Worm (Caenorhabditis elegans) whole organism, mixed stage, embryonic: Measurements from ENCODE around the gene clec-48.

Experiments
- M03D4.4 ChIP-seq: sonication (generic microtip); optimal IDR thresholded peaks from 2 replicates; lab custom pipeline; 2017; ENCODE audit warnings: mild to moderate bottlenecking, missing genetic modification characterization, missing compliant biosample characterization
- bed-3 ChIP-seq: fragments of 200-800 bp; sonication (Bioruptor generic); optimal IDR thresholded peaks from 3 replicates; lab custom pipeline; 2018; ENCODE audit warnings: mild to moderate bottlenecking, missing genetic modification characterization, moderate library complexity, missing compliant biosample characterization
- blmp-1 ChIP-seq: fragments of 150-350 bp; optimal IDR thresholded peaks from 2 replicates; lab custom pipeline; 2014; ENCODE audit warnings: missing biosample characterization, missing genetic modification characterization
- ceh-39 ChIP-seq: fragments of 150-350 bp; optimal IDR thresholded peaks from 2 replicates; lab custom pipeline; 2014; ENCODE audit warnings: missing biosample characterization, missing genetic modification characterization
- ceh-43 ChIP-seq: fragments of 200-800 bp; sonication (Bioruptor generic); optimal IDR thresholded peaks from 2 replicates; lab custom pipeline; 2018; ENCODE audit warnings: mild to moderate bottlenecking, missing genetic modification characterization, moderate library complexity, missing compliant biosample characterization
- ceh-83 ChIP-seq: fragments of 200-800 bp; sonication (Bioruptor generic); optimal IDR thresholded peaks from 2 replicates; lab custom pipeline; 2018; ENCODE audit warnings: mild to moderate bottlenecking, missing genetic modification characterization, missing compliant biosample characterization
- cnd-1 ChIP-seq: fragments of 200-800 bp; sonication (Bioruptor generic); optimal IDR thresholded peaks from 2 replicates; lab custom pipeline; 2018; ENCODE audit warnings: mild to moderate bottlenecking, missing genetic modification characterization, missing compliant biosample characterization
- drap-1 ChIP-seq: fragments of 200-800 bp; sonication (Bioruptor generic); optimal IDR thresholded peaks from 3 replicates; lab custom pipeline; 2018; ENCODE audit warnings: mild to moderate bottlenecking, missing genetic modification characterization, missing compliant biosample characterization
- elt-1 ChIP-seq: sonication (generic microtip); optimal IDR thresholded peaks from 2 replicates; lab custom pipeline; 2017; ENCODE audit warnings: missing genetic modification characterization, mild to moderate bottlenecking, missing compliant biosample characterization, antibody characterized with exemption, moderate library complexity, borderline replicate concordance; ENCODE audit not compliant: insufficient read depth
- elt-3 ChIP-seq: fragments of 150-350 bp; optimal IDR thresholded peaks from 2 replicates; lab custom pipeline; 2014; ENCODE audit warnings: missing biosample characterization, missing genetic modification characterization
- flh-1 ChIP-seq: fragments of 200-800 bp; sonication (Bioruptor generic); optimal IDR thresholded peaks from 2 replicates; lab custom pipeline; 2018; ENCODE audit warnings: mild to moderate bottlenecking, missing genetic modification characterization, moderate library complexity, missing compliant biosample characterization
- ham-2 ChIP-seq: fragments of 200-800 bp; sonication (Bioruptor generic); optimal IDR thresholded peaks from 2 replicates; lab custom pipeline; 2018; ENCODE audit warnings: mild to moderate bottlenecking, missing genetic modification characterization, missing compliant biosample characterization
- hlh-1 ChIP-seq: fragments of 150-350 bp; optimal IDR thresholded peaks from 2 replicates; lab custom pipeline; 2014; ENCODE audit warnings: missing biosample characterization, missing genetic modification reagents, missing genetic modification characterization
- lin-13 ChIP-seq: fragments of 150-350 bp; optimal IDR thresholded peaks from 2 replicates; lab custom pipeline; 2014; ENCODE audit warnings: missing biosample characterization, missing genetic modification characterization
- lin-32 ChIP-seq: fragments of 200-800 bp; sonication (Bioruptor generic); optimal IDR thresholded peaks from 2 replicates; lab custom pipeline; 2018; ENCODE audit warnings: mild to moderate bottlenecking, missing genetic modification characterization, missing compliant biosample characterization
- lsy-2 ChIP-seq: fragments of 150-350 bp; optimal IDR thresholded peaks from 2 replicates; lab custom pipeline; 2014; ENCODE audit warnings: missing biosample characterization, missing genetic modification characterization
- mab-5 ChIP-seq: fragments of 150-350 bp; optimal IDR thresholded peaks from 2 replicates; lab custom pipeline; 2014; ENCODE audit warnings: missing biosample characterization, missing genetic modification characterization
- mep-1 ChIP-seq: fragments of 150-350 bp; optimal IDR thresholded peaks from 2 replicates; lab custom pipeline; 2017; ENCODE audit warnings: missing biosample characterization, missing genetic modification reagents, missing genetic modification characterization, inconsistent platforms
- mls-2 ChIP-seq: sonication (generic microtip); optimal IDR thresholded peaks from 2 replicates; lab custom pipeline; 2016; ENCODE audit warnings: mild to moderate bottlenecking, missing genetic modification characterization, moderate library complexity, missing compliant biosample characterization
- nhr-237 ChIP-seq: fragments of 150-350 bp; optimal IDR thresholded peaks from 2 replicates; lab custom pipeline; 2014; ENCODE audit warnings: missing biosample characterization, missing genetic modification characterization
- nhr-28 ChIP-seq: fragments of 150-350 bp; optimal IDR thresholded peaks from 2 replicates; lab custom pipeline; 2014; ENCODE audit warnings: missing biosample characterization, missing genetic modification characterization
- nhr-76 ChIP-seq: sonication (generic microtip); optimal IDR thresholded peaks from 2 replicates; lab custom pipeline; 2017; ENCODE audit warnings: missing biosample characterization, missing genetic modification characterization
- pha-4 ChIP-seq: fragments of 150-350 bp; optimal IDR thresholded peaks from 2 replicates; lab custom pipeline; 2018; ENCODE audit warnings: missing biosample characterization, missing genetic modification reagents, missing genetic modification characterization
- sem-2 ChIP-seq: fragments of 200-800 bp; sonication (Bioruptor generic); optimal IDR thresholded peaks from 2 replicates; lab custom pipeline; 2018; ENCODE audit warnings: mild to moderate bottlenecking, missing genetic modification characterization, missing compliant biosample characterization
- snpc-4 ChIP-seq: fragments of 150-350 bp; optimal IDR thresholded peaks from 2 replicates; lab custom pipeline; 2014; ENCODE audit warnings: missing biosample characterization, missing genetic modification characterization
- sptf-1 ChIP-seq: sonication (generic microtip); optimal IDR thresholded peaks from 2 replicates; lab custom pipeline; 2017; ENCODE audit warnings: mild to moderate bottlenecking, missing genetic modification characterization, moderate library complexity, missing compliant biosample characterization
- tbx-8 ChIP-seq: fragments of 200-800 bp; sonication (Bioruptor generic); optimal IDR thresholded peaks from 2 replicates; lab custom pipeline; 2018; ENCODE audit warnings: mild to moderate bottlenecking, missing genetic modification characterization, moderate library complexity, missing compliant biosample characterization
- unc-120 ChIP-seq: sonication (generic microtip); optimal IDR thresholded peaks from 2 replicates; lab custom pipeline; 2017; ENCODE audit warnings: missing genetic modification characterization, missing compliant biosample characterization; ENCODE audit not compliant: poor library complexity, severe bottlenecking
- unc-39 ChIP-seq: fragments of 150-350 bp; optimal IDR thresholded peaks from 2 replicates; lab custom pipeline; 2014; ENCODE audit warnings: missing biosample characterization, missing genetic modification characterization
- unc-62 ChIP-seq: fragments of 150-350 bp; optimal IDR thresholded peaks from 2 replicates; lab custom pipeline; 2014; ENCODE audit warnings: missing biosample characterization, missing genetic modification reagents, missing genetic modification characterization
- zip-8 ChIP-seq: fragments of 150-350 bp; optimal IDR thresholded peaks from 2 replicates; lab custom pipeline; 2014; ENCODE audit warnings: missing biosample characterization, missing genetic modification characterization
- ztf-11 ChIP-seq: fragments of 150-350 bp; optimal IDR thresholded peaks from 2 replicates; lab custom pipeline; 2014; ENCODE audit warnings: missing biosample characterization, missing genetic modification characterization

clec-48 gene

ce11 chrV:18133177-18133576 is 24.6 kb upstream of the clec-48 start, which contains the start of gene Y37H2A.18:
Gene Y37H2A.18, minus strand, starts transcription at chrV:18133277.
- TF ChIP-seq bed-3 (GFP tag; lab: Kevin White, UChicago) (no peak), ceh-83 (GFP tag; lab: Kevin White, UChicago) (no peak), elt-1 (tag; lab: Kevin White, UChicago) (no peak), M03D4.4 (tag; lab: Kevin White, UChicago) (no peak)

- TF ChIP-seq hlh-1 (tag; lab: Kevin White, UChicago) (no peak), flh-1 (GFP tag; lab: Kevin White, UChicago) (no peak)
- TF ChIP-seq, all 35 proteins: peak for 0
Measured at ce11 chrV:18134378-18134777, 23.4 kb upstream of the clec-48 start, which contains the start of gene Y37H2A.7. Gene Y37H2A.7, minus strand, starts transcription at chrV:18134478.

ce11 chrV:18137679-18138078 is 20.1 kb upstream of the clec-48 start:
- no peak for TF ChIP-seq lin-32 (GFP tag; lab: Kevin White, UChicago)
- TF ChIP-seq hlh-1 (tag; lab: Kevin White, UChicago), result no peak
- TF ChIP-seq blmp-1, result no peak
- no peak for TF ChIP-seq unc-120 (tag; lab: Kevin White, UChicago)
- no peak for TF ChIP-seq flh-1 (GFP tag; lab: Kevin White, UChicago)
- no peak for TF ChIP-seq ceh-39 (tag; lab: Kevin White, UChicago)
- TF ChIP-seq elt-3 (tag; lab: Kevin White, UChicago), result no peak
- TF ChIP-seq unc-39, result no peak
- no peak for TF ChIP-seq bed-3 (GFP tag; lab: Kevin White, UChicago)
- TF ChIP-seq elt-1 (tag; lab: Kevin White, UChicago), result no peak
- no peak for TF ChIP-seq ham-2
- TF ChIP-seq sptf-1, result no peak
- TF ChIP-seq unc-62 (GFP tag; lab: Kevin White, UChicago), result no peak
- TF ChIP-seq, all 35 proteins: peak for 0

- TF ChIP-seq ham-2 (no peak), bed-3 (GFP tag; lab: Kevin White, UChicago) (no peak), sem-2 (GFP tag; lab: Kevin White, UChicago) (no peak), flh-1 (GFP tag; lab: Kevin White, UChicago) (no peak), zip-8 (tag; lab: Kevin White, UChicago) (no peak), mab-5 (tag; lab: Kevin White, UChicago) (no peak), ztf-11 (tag; lab: Kevin White, UChicago) (no peak), lsy-2 (tag; lab: Kevin White, UChicago) (no peak), drap-1 (no peak), unc-120 (tag; lab: Kevin White, UChicago) (no peak), sptf-1 (no peak), mls-2 (tag; lab: Kevin White, UChicago) (no peak), elt-3 (tag; lab: Kevin White, UChicago) (no peak), unc-39 (no peak), ceh-43 (GFP tag; lab: Kevin White, UChicago) (no peak), mep-1 (no peak), elt-1 (tag; lab: Kevin White, UChicago) (no peak), tbx-8 (GFP tag; lab: Kevin White, UChicago) (no peak), nhr-28 (tag; lab: Kevin White, UChicago) (no peak), lin-13 (tag; lab: Kevin White, UChicago) (no peak)
Measured at ce11 chrV:18138695-18139094, 19.1 kb upstream of the clec-48 start, which contains the start of gene Y37H2A.10. Gene Y37H2A.10, plus strand, starts transcription at chrV:18138995.

ce11 chrV:18141161-18141560 is 16.7 kb upstream of the clec-48 start, which contains the start of gene Y37H2A.11:
Gene Y37H2A.11, plus strand, starts transcription at chrV:18141461.
- TF ChIP-seq zip-8 (tag; lab: Kevin White, UChicago) (no peak), drap-1 (no peak), ceh-39 (tag; lab: Kevin White, UChicago) (no peak)

ce11 chrV:18142549-18142948 is 15.3 kb upstream of the clec-48 start, which contains the start of gene Y37H2A.13:
Gene Y37H2A.13, plus strand, starts transcription at chrV:18142849.
- no peak for TF ChIP-seq sem-2 (GFP tag; lab: Kevin White, UChicago)
- no peak for TF ChIP-seq nhr-237
- TF ChIP-seq mep-1, result no peak
- TF ChIP-seq sptf-1, result no peak
- no peak for TF ChIP-seq bed-3 (GFP tag; lab: Kevin White, UChicago)
- no peak for TF ChIP-seq ceh-43 (GFP tag; lab: Kevin White, UChicago)
- no peak for TF ChIP-seq snpc-4
- no peak for TF ChIP-seq flh-1 (GFP tag; lab: Kevin White, UChicago)
- no peak for TF ChIP-seq lin-32 (GFP tag; lab: Kevin White, UChicago)
- TF ChIP-seq tbx-8 (GFP tag; lab: Kevin White, UChicago), result no peak
- TF ChIP-seq ham-2, result no peak
- TF ChIP-seq unc-39, result no peak
- TF ChIP-seq nhr-76 (tag; lab: Kevin White, UChicago), result no peak
- no peak for TF ChIP-seq M03D4.4 (tag; lab: Kevin White, UChicago)
- TF ChIP-seq pha-4 (tag; lab: Kevin White, UChicago), result no peak
- no peak for TF ChIP-seq cnd-1 (tag; lab: Kevin White, UChicago)
